Fruit fly (Drosophila melanogaster) whole organism, pupa: ENCODE results near the gene CG12817.

Experiments
- CG10348 ChIP-seq: fragments of 200-800 bp; sonication (Bioruptor generic); IDR thresholded peaks from 2 replicates; pipeline ENCODE4 v1.3.6; 2022; ENCODE audit warnings: missing biosample characterization, missing genetic modification characterization
- CG12605 ChIP-seq: fragments of 200-800 bp; sonication (Bioruptor generic); IDR thresholded peaks from 2 replicates; pipeline ENCODE4 v1.3.6; 2022; ENCODE audit warnings: missing biosample characterization, missing genetic modification characterization
- CG13204 ChIP-seq: fragments of 200-800 bp; sonication (Bioruptor generic); optimal IDR thresholded peaks from 2 replicates; lab custom pipeline; 2018; ENCODE audit warnings: missing biosample characterization, mild to moderate bottlenecking, missing genetic modification characterization, moderate library complexity
- CG14655 ChIP-seq: fragments of 200-800 bp; sonication (Bioruptor generic); optimal IDR thresholded peaks from 3 replicates; lab custom pipeline; 2017; ENCODE audit warnings: mild to moderate bottlenecking, missing biosample characterization, missing genetic modification reagents, missing genetic modification characterization
- CG15710 ChIP-seq: fragments of 200-800 bp; sonication (Bioruptor generic); optimal IDR thresholded peaks from 2 replicates; lab custom pipeline; 2018; ENCODE audit warnings: missing biosample characterization, mild to moderate bottlenecking, missing genetic modification characterization, moderate library complexity
- CG17806 ChIP-seq: fragments of 200-800 bp; sonication (Bioruptor generic); optimal IDR thresholded peaks from 2 replicates; lab custom pipeline; 2018; ENCODE audit warnings: missing biosample characterization, mild to moderate bottlenecking, missing genetic modification characterization, moderate library complexity
- CG32121 ChIP-seq: fragments of 200-800 bp; sonication (Bioruptor generic); IDR thresholded peaks from 2 replicates; pipeline ENCODE4 v1.3.6; 2022; ENCODE audit warnings: missing biosample characterization, missing genetic modification characterization
- CG34367 ChIP-seq: fragments of 200-800 bp; sonication (Bioruptor generic); optimal IDR thresholded peaks from 2 replicates; lab custom pipeline; 2018; ENCODE audit warnings: missing biosample characterization, mild to moderate bottlenecking, missing genetic modification characterization
- CG4496 ChIP-seq: fragments of 200-800 bp; sonication (Bioruptor generic); IDR thresholded peaks from 3 replicates; pipeline ENCODE4 v1.3.6; 2022; ENCODE audit warnings: missing biosample characterization, missing genetic modification characterization
- CG8159 ChIP-seq: fragments of 200-800 bp; sonication (Bioruptor generic); optimal IDR thresholded peaks from 3 replicates; lab custom pipeline; 2018; ENCODE audit warnings: missing biosample characterization, mild to moderate bottlenecking, missing genetic modification characterization, moderate library complexity
- CG8301 ChIP-seq: fragments of 200-800 bp; sonication (Bioruptor generic); optimal IDR thresholded peaks from 2 replicates; lab custom pipeline; 2018; ENCODE audit warnings: missing biosample characterization, mild to moderate bottlenecking, missing genetic modification characterization
- CG9948 ChIP-seq: fragments of 200-800 bp; sonication (Bioruptor generic); optimal IDR thresholded peaks from 2 replicates; lab custom pipeline; 2018; ENCODE audit warnings: missing biosample characterization, mild to moderate bottlenecking, missing genetic modification characterization, moderate library complexity
- D1 ChIP-seq: fragments of 200-800 bp; sonication (Bioruptor generic); optimal IDR thresholded peaks from 2 replicates; lab custom pipeline; 2018; ENCODE audit warnings: missing biosample characterization, mild to moderate bottlenecking, missing genetic modification characterization, moderate library complexity
- EcR ChIP-seq: fragments of 200-800 bp; sonication (Bioruptor generic); optimal IDR thresholded peaks from 3 replicates; lab custom pipeline; 2019; ENCODE audit warnings: missing biosample characterization, missing genetic modification characterization, mild to moderate bottlenecking, moderate library complexity, missing genetic modification reagents
- Ets98B ChIP-seq: fragments of 200-800 bp; sonication (Bioruptor generic); IDR thresholded peaks from 2 replicates; pipeline ENCODE4 v1.3.6; 2022; ENCODE audit warnings: missing biosample characterization, missing genetic modification characterization
- Pif1A ChIP-seq: fragments of 200-800 bp; sonication (Bioruptor generic); optimal IDR thresholded peaks from 3 replicates; lab custom pipeline; 2016; ENCODE audit warnings: missing biosample characterization, missing genetic modification characterization
- Pif1B ChIP-seq: fragments of 200-800 bp; sonication (Bioruptor generic); optimal IDR thresholded peaks from 3 replicates; lab custom pipeline; 2016; ENCODE audit warnings: missing biosample characterization, missing genetic modification characterization
- Snoo ChIP-seq: fragments of 200-800 bp; sonication (Bioruptor generic); optimal IDR thresholded peaks from 3 replicates; lab custom pipeline; 2017; ENCODE audit warnings: missing biosample characterization, mild to moderate bottlenecking, missing genetic modification characterization, inconsistent platforms
- fd96Ca ChIP-seq: fragments of 200-800 bp; sonication (Bioruptor generic); IDR thresholded peaks from 3 replicates; pipeline ENCODE4 v1.3.6; 2022; ENCODE audit warnings: missing biosample characterization, missing genetic modification characterization
- gl ChIP-seq: fragments of 200-800 bp; sonication (Bioruptor generic); optimal IDR thresholded peaks from 2 replicates; lab custom pipeline; 2018; ENCODE audit warnings: missing biosample characterization, mild to moderate bottlenecking, missing genetic modification characterization
- rn ChIP-seq: fragments of 200-800 bp; sonication (Bioruptor generic); IDR thresholded peaks from 2 replicates; pipeline ENCODE4 v1.3.6; 2022; ENCODE audit warnings: missing biosample characterization, missing genetic modification characterization

The CG12817 gene

dm6 chr3R:10227990-10228389 is 3.5 kb upstream of the CG12817 start:
- TF ChIP-seq EcR (no peak), Ets98B (GFP tag; lab: Robert Waterston, UW) (no peak), CG9948 (tag; lab: Kevin White, UChicago) (no peak), CG15710 (no peak), rn (GFP tag; lab: Robert Waterston, UW) (no peak), CG8159 (tag; lab: Kevin White, UChicago) (no peak), fd96Ca (0 out of 3 replicates have a peak, but pooled peaks have one; percentile 46)

- peak; percentile 19 for TF ChIP-seq CG13204
- TF ChIP-seq EcR: no peak
These were observed 1.9 kb upstream of the CG12817 start for dm6 chr3R:10226132-10227023.

- no peak for TF ChIP-seq CG13204
- TF ChIP-seq CG14655: no peak
- no peak for TF ChIP-seq CG12605 (GFP tag; lab: Robert Waterston, UW)
- no peak for TF ChIP-seq D1 (tag; lab: Kevin White, UChicago)
- no peak for TF ChIP-seq Pif1B (GFP tag; lab: Kevin White, UChicago)
- no peak for TF ChIP-seq EcR
- no peak for TF ChIP-seq CG10348 (GFP tag; lab: Robert Waterston, UW)
These were observed 865 bp upstream of the CG12817 start, which contains the start of gene CG42795 for dm6 chr3R:10225390-10225789. CG42795 (plus strand) TSS chr3R:10225690.

dm6 chr3R:10222416-10222815 is 2.1 kb downstream of the CG12817 start, which contains the start of gene CG12420:
CG12420 (plus strand) TSS chr3R:10222698.
- TF ChIP-seq EcR (no peak), D1 (tag; lab: Kevin White, UChicago) (no peak), CG9948 (tag; lab: Kevin White, UChicago) (no peak), fd96Ca (no peak), Pif1B (GFP tag; lab: Kevin White, UChicago) (no peak), CG8159 (tag; lab: Kevin White, UChicago) (no peak), rn (GFP tag; lab: Robert Waterston, UW) (no peak), Snoo (no peak), Ets98B (GFP tag; lab: Robert Waterston, UW) (no peak), CG8301 (no peak), CG10348 (GFP tag; lab: Robert Waterston, UW) (no peak), CG13204 (no peak), CG15710 (no peak), CG14655 (no peak), CG17806 (tag; lab: Kevin White, UChicago) (no peak), CG4496 (no peak), gl (tag; lab: Kevin White, UChicago) (no peak)

dm6 chr3R:10217998-10218397 is 6.5 kb downstream of the CG12817 start:
- no peak for TF ChIP-seq CG17806 (tag; lab: Kevin White, UChicago)
- TF ChIP-seq Pif1A (GFP tag; lab: Kevin White, UChicago): no peak
- TF ChIP-seq CG10348 (GFP tag; lab: Robert Waterston, UW): no peak
- TF ChIP-seq CG4496: no peak

dm6 chr3R:10213430-10213829 is 11.1 kb downstream of the CG12817 start:
- peak; percentile 91 for TF ChIP-seq CG34367
- peak; percentile 82 for TF ChIP-seq Snoo
- peak; percentile 86 for TF ChIP-seq Pif1B (GFP tag; lab: Kevin White, UChicago)
- peak; percentile 37; the same call in 1 of the 2 replicates for TF ChIP-seq CG10348 (GFP tag; lab: Robert Waterston, UW)
- TF ChIP-seq CG12605 (GFP tag; lab: Robert Waterston, UW): peak; percentile 77
- peak; percentile 90 for TF ChIP-seq Ets98B (GFP tag; lab: Robert Waterston, UW)
- TF ChIP-seq CG32121 (GFP tag; lab: Robert Waterston, UW): peak; percentile 91
- peak; percentile 90 for TF ChIP-seq rn (GFP tag; lab: Robert Waterston, UW)
- TF ChIP-seq CG9948 (tag; lab: Kevin White, UChicago): peak; percentile 90
- TF ChIP-seq CG4496: peak; percentile 95
- TF ChIP-seq fd96Ca: peak; percentile 89
- peak; percentile 94 for TF ChIP-seq CG17806 (tag; lab: Kevin White, UChicago)
- TF ChIP-seq EcR: peak; percentile 90
- peak; percentile 95 for TF ChIP-seq CG8159 (tag; lab: Kevin White, UChicago)
- peak; percentile 87 for TF ChIP-seq Pif1A (GFP tag; lab: Kevin White, UChicago)
- peak; percentile 81 for TF ChIP-seq D1 (tag; lab: Kevin White, UChicago)
- TF ChIP-seq CG8301: peak; percentile 83
- TF ChIP-seq gl (tag; lab: Kevin White, UChicago): peak; percentile 83
- peak; percentile 89 for TF ChIP-seq CG14655
- TF ChIP-seq CG13204: peak; percentile 83
- peak; percentile 96 for TF ChIP-seq CG15710

dm6 chr3R:10212799-10213198 is 11.7 kb downstream of the CG12817 start, which contains the start of gene Timp:
Timp (minus strand) TSS chr3R:10213007.
- peak; percentile 54; the same call in 1 of the 3 replicates for TF ChIP-seq CG4496
- peak; percentile 39; the same call in 1 of the 2 replicates for TF ChIP-seq CG32121 (GFP tag; lab: Robert Waterston, UW)
- TF ChIP-seq CG14655: no peak
- no peak for TF ChIP-seq CG10348 (GFP tag; lab: Robert Waterston, UW)
- no peak for TF ChIP-seq Pif1A (GFP tag; lab: Kevin White, UChicago)
- peak; percentile 20; the same call in 1 of the 2 replicates for TF ChIP-seq Ets98B (GFP tag; lab: Robert Waterston, UW)
- TF ChIP-seq CG12605 (GFP tag; lab: Robert Waterston, UW): peak; percentile 26; the same call in 1 of the 2 replicates
- no peak for TF ChIP-seq D1 (tag; lab: Kevin White, UChicago)
